Worm (Caenorhabditis elegans): Measurements from ENCODE around the gene K09C6.9.

DNA sequence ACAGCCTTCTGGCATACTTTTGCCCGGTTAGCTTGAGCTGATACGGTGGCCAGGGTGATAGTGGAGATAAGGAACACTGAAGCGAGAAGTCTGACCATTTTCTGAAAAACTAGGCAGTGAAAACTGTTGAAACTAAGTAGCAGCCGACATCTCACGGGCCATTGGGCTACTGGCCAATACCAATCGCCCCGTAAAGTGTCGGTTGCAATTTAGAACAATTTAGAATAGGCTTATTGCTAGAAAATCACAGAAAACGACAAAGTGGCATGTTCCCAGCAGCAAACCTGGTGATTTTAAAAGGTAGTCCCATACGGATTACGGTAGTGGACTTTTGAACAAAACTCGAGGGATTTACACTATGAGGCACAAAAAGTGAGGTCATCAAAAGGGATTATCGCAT, 16.2 kb upstream of the K09C6.9 start, which contains the start of gene T02B11.4:
- no peak for TF ChIP-seq him-1 (tag; optimal IDR thresholded peaks at IDR 0.05)
- no peak for TF ChIP-seq W03F9.2 (tag; optimal IDR thresholded peaks at IDR 0.05)
- no peak for TF ChIP-seq dao-5 (tag; optimal IDR thresholded peaks at IDR 0.05)

Measured in whole organism, L4/young adult.